Fruit fly (Drosophila melanogaster): ENCODE data around the gene CG2004.

The CG2004 gene

dm6 chrX:8709234-8709843 is 5.4 kb downstream of the CG2004 start, which contains the start of gene Hexo2 (continued):
- peak; percentile 99 for TF ChIP-seq Med (GFP tag)
- peak; percentile 95 for TF ChIP-seq CG11456 (GFP tag; IDR thresholded peaks at IDR 0.05)
- peak; percentile 93 for TF ChIP-seq CG33213 (GFP tag; optimal IDR thresholded peaks at IDR 0.05)
- TF ChIP-seq ash1 (GFP tag; optimal IDR thresholded peaks at IDR 0.05): no peak
- peak; percentile 90 for TF ChIP-seq CG8388 (GFP tag; optimal IDR thresholded peaks at IDR 0.05)
- peak; percentile 99 for TF ChIP-seq Ets65A (GFP tag)
- no peak for TF ChIP-seq lov (optimal IDR thresholded peaks at IDR 0.05)
- peak; percentile 95 for TF ChIP-seq lov (GFP tag; IDR thresholded peaks at IDR 0.05)
- peak; percentile 83 for TF ChIP-seq CG4360 (GFP tag; IDR thresholded peaks at IDR 0.05)
- peak; percentile 88 for TF ChIP-seq CG7786 (GFP tag; optimal IDR thresholded peaks at IDR 0.05)
- no peak for TF ChIP-seq tna (GFP tag; IDR thresholded peaks at IDR 0.05; ENCODE audit: partially characterized antibody)
- TF ChIP-seq CG4730 (GFP tag; IDR thresholded peaks at IDR 0.05): peak; percentile 92
- TF ChIP-seq CG17385 (GFP tag; optimal IDR thresholded peaks at IDR 0.05): peak; percentile 88
- no peak for TF ChIP-seq Poxn (GFP tag; IDR thresholded peaks at IDR 0.05)
- peak; percentile 94 for TF ChIP-seq B-H1 (GFP tag; IDR thresholded peaks at IDR 0.05)
- peak; percentile 74 for TF ChIP-seq TFAM (GFP tag; optimal IDR thresholded peaks at IDR 0.05)
- peak; percentile 9 for TF ChIP-seq grn (GFP tag; optimal IDR thresholded peaks at IDR 0.05)
- peak; percentile 96 for TF ChIP-seq ase (GFP tag; IDR thresholded peaks at IDR 0.05)
- TF ChIP-seq chif (GFP tag; optimal IDR thresholded peaks at IDR 0.05): peak; percentile 96 to 97
- TF ChIP-seq CG9797 (GFP tag; optimal IDR thresholded peaks at IDR 0.05): peak; percentile 8
- TF ChIP-seq h (optimal IDR thresholded peaks at IDR 0.05): no peak
- peak; percentile 97 for TF ChIP-seq HLH3B (GFP tag; IDR thresholded peaks at IDR 0.05)
- peak; percentile 76 for TF ChIP-seq sqz (GFP tag; optimal IDR thresholded peaks at IDR 0.05)
- TF ChIP-seq amos (GFP tag; IDR thresholded peaks at IDR 0.05; ENCODE audit: partially characterized antibody): no peak
- TF ChIP-seq az2 (GFP tag; optimal IDR thresholded peaks at IDR 0.05): peak; percentile 95
- no peak for TF ChIP-seq inv (GFP tag; IDR thresholded peaks at IDR 0.05; ENCODE audit: partially characterized antibody)
- TF ChIP-seq CG6854 (GFP tag; optimal IDR thresholded peaks at IDR 0.05): peak; percentile 39
- no peak; the same call in 2 of the 3 replicates for TF ChIP-seq Dbx (GFP tag; IDR thresholded peaks at IDR 0.05)
- TF ChIP-seq Lim3 (GFP tag; IDR thresholded peaks at IDR 0.05): peak; percentile 83
- no peak for TF ChIP-seq prd (optimal IDR thresholded peaks at IDR 0.05)
- TF ChIP-seq prd (GFP tag; IDR thresholded peaks at IDR 0.05): peak; percentile 97
- TF ChIP-seq Oli (tag; optimal IDR thresholded peaks at IDR 0.05): peak; percentile 94
- TF ChIP-seq fd3F (GFP tag; optimal IDR thresholded peaks at IDR 0.05): peak; percentile 65
- TF ChIP-seq CG10431 (GFP tag; optimal IDR thresholded peaks at IDR 0.05): peak; percentile 63
- peak; percentile 90 for TF ChIP-seq CG12391 (tag; optimal IDR thresholded peaks at IDR 0.05)
- TF ChIP-seq Hmx (GFP tag; optimal IDR thresholded peaks at IDR 0.05): peak; percentile 52
- TF ChIP-seq Hsf (GFP tag; optimal IDR thresholded peaks at IDR 0.05): peak; percentile 94
- TF ChIP-seq CG9609 (GFP tag; optimal IDR thresholded peaks at IDR 0.05): peak; percentile 91
- peak; percentile 74 for TF ChIP-seq E2f2 (GFP tag; IDR thresholded peaks at IDR 0.05)
- TF ChIP-seq ac (GFP tag; optimal IDR thresholded peaks at IDR 0.05): peak; percentile 54
- TF ChIP-seq abd-A (tag; optimal IDR thresholded peaks at IDR 0.05): no peak
- peak; percentile 94 for TF ChIP-seq CG12769 (tag; optimal IDR thresholded peaks at IDR 0.05)
- TF ChIP-seq Ets97D (GFP tag; optimal IDR thresholded peaks at IDR 0.05): peak; percentile 61
- peak; percentile 66 for TF ChIP-seq Bteb2 (GFP tag; optimal IDR thresholded peaks at IDR 0.05)
- TF ChIP-seq Jarid2 (GFP tag; optimal IDR thresholded peaks at IDR 0.05): peak; percentile 57
- peak; percentile 91 for TF ChIP-seq bowl (GFP tag; IDR thresholded peaks at IDR 0.05)
- peak; percentile 96 for TF ChIP-seq so (GFP tag; IDR thresholded peaks at IDR 0.05)
- TF ChIP-seq CG10979 (tag; optimal IDR thresholded peaks at IDR 0.05): peak; percentile 91
- peak; percentile 65 for TF ChIP-seq CG4282 (GFP tag; optimal IDR thresholded peaks at IDR 0.05)
- peak; percentile 88 for TF ChIP-seq CG15269 (tag; optimal IDR thresholded peaks at IDR 0.05)
- TF ChIP-seq bab2 (GFP tag; optimal IDR thresholded peaks at IDR 0.05): peak; percentile 92
- peak; percentile 94 for TF ChIP-seq ap (GFP tag; IDR thresholded peaks at IDR 0.05)

All from whole organism, embryonic.